Fruit fly (Drosophila melanogaster) whole organism, wandering third instar larva: ENCODE measurements around the gene PTPMT1.

Experiments
- Abd-B ChIP-seq: fragments of >200 bp; optimal IDR thresholded peaks from 2 replicates; lab custom pipeline; 2017; ENCODE audit warnings: missing biosample characterization, missing genetic modification characterization
- CG32264 ChIP-seq: fragments of 200-800 bp; sonication (Bioruptor generic); optimal IDR thresholded peaks from 2 replicates; lab custom pipeline; 2016; ENCODE audit warnings: missing biosample characterization, missing genetic modification characterization
- CG9705 ChIP-seq: fragments of 200-800 bp; sonication (Bioruptor generic); optimal IDR thresholded peaks from 2 replicates; lab custom pipeline; 2018; ENCODE audit warnings: missing biosample characterization, mild to moderate bottlenecking, missing genetic modification characterization
- CrebA ChIP-seq: fragments of 200-800 bp; sonication (Bioruptor generic); optimal IDR thresholded peaks from 2 replicates; lab custom pipeline; 2016; ENCODE audit warnings: missing biosample characterization, mild to moderate bottlenecking, missing genetic modification characterization, borderline replicate concordance
- Dfd ChIP-seq: fragments of >200 bp; optimal IDR thresholded peaks from 2 replicates; lab custom pipeline; 2017; ENCODE audit warnings: missing biosample characterization, missing genetic modification characterization
- Dif ChIP-seq: fragments of 200-275, 200-300 bp; sonication (Bioruptor generic); optimal IDR thresholded peaks from 2 replicates; lab custom pipeline; 2018; ENCODE audit warnings: missing biosample characterization, missing genetic modification characterization; ENCODE audit not compliant: partially characterized antibody
- GATAd ChIP-seq: sonication (Bioruptor generic); optimal IDR thresholded peaks from 2 replicates; lab custom pipeline; 2016; ENCODE audit warnings: missing biosample characterization, missing genetic modification characterization
- HLH106 ChIP-seq: fragments of 200-800 bp; optimal IDR thresholded peaks from 3 replicates; lab custom pipeline; 2019; ENCODE audit warnings: missing biosample characterization, mild to moderate bottlenecking, missing genetic modification characterization, moderate library complexity
- Hnf4 ChIP-seq: fragments of 200-800 bp; sonication (Bioruptor generic); optimal IDR thresholded peaks from 2 replicates; lab custom pipeline; 2016; ENCODE audit warnings: missing biosample characterization, mild to moderate bottlenecking, missing genetic modification characterization
- Hr78 ChIP-seq: fragments of >200 bp; optimal IDR thresholded peaks from 2 replicates; lab custom pipeline; 2017; ENCODE audit warnings: missing biosample characterization, missing genetic modification characterization
- Hr83 ChIP-seq: fragments of 200-300 bp; sonication (Bioruptor generic); optimal IDR thresholded peaks from 2 replicates; lab custom pipeline; 2016; ENCODE audit warnings: missing biosample characterization, mild to moderate bottlenecking, missing genetic modification characterization, moderate library complexity; ENCODE audit not compliant: poor library complexity, severe bottlenecking
- Jra ChIP-seq: sonication (Bioruptor generic); optimal IDR thresholded peaks from 2 replicates; lab custom pipeline; 2016; ENCODE audit warnings: missing biosample characterization, missing genetic modification characterization
- Mio ChIP-seq: sonication (Bioruptor generic); optimal IDR thresholded peaks from 2 replicates; lab custom pipeline; 2016; ENCODE audit warnings: missing biosample characterization, missing genetic modification characterization
- Myc ChIP-seq: fragments of >200 bp; optimal IDR thresholded peaks from 2 replicates; lab custom pipeline; 2017
- N ChIP-seq: fragments of >200 bp; optimal IDR thresholded peaks from 2 replicates; lab custom pipeline; 2018; ENCODE audit warnings: missing biosample characterization, missing external identifiers, missing genetic modification characterization
- OdsH ChIP-seq: fragments of 200-800 bp; sonication (Bioruptor generic); optimal IDR thresholded peaks from 2 replicates; lab custom pipeline; 2016; ENCODE audit warnings: missing biosample characterization, mild to moderate bottlenecking, missing genetic modification characterization
- Rel ChIP-seq, 2 experiments: fragments of 200-800 bp; sonication (Bioruptor generic) in 1 of 2; optimal IDR thresholded peaks; 2 replicates in 1 of 2; 3 replicates in 1 of 2; lab custom pipeline; 2016 to 2019; ENCODE audit warnings: mild to moderate bottlenecking in 2 of 2, missing biosample characterization in 2 of 2, missing genetic modification characterization in 2 of 2, moderate library complexity in 1 of 2
- Sp1 ChIP-seq: fragments of 200-800 bp; sonication (Bioruptor generic); optimal IDR thresholded peaks from 3 replicates; lab custom pipeline; 2019; ENCODE audit warnings: missing biosample characterization, mild to moderate bottlenecking, missing genetic modification characterization, moderate library complexity
- Vsx2 ChIP-seq: fragments of 200-300, 225-300 bp; sonication (Bioruptor generic); optimal IDR thresholded peaks from 2 replicates; lab custom pipeline; 2018; ENCODE audit warnings: missing biosample characterization, missing genetic modification characterization; ENCODE audit not compliant: partially characterized antibody
- br ChIP-seq: fragments of 200-800 bp; sonication (Bioruptor generic); optimal IDR thresholded peaks from 2 replicates; lab custom pipeline; 2016; ENCODE audit warnings: missing biosample characterization, missing genetic modification characterization
- brk ChIP-seq: fragments of 200-800 bp; sonication (Bioruptor generic); optimal IDR thresholded peaks from 2 replicates; lab custom pipeline; 2016; ENCODE audit warnings: missing biosample characterization, mild to moderate bottlenecking, missing genetic modification characterization
- dl ChIP-seq, 2 experiments: fragments of 175-275, 200-275 bp in 1 of 2; fragments of 200-275 bp in 1 of 2; sonication (Bioruptor generic); optimal IDR thresholded peaks; lab custom pipeline; 2018; ENCODE audit warnings: mild to moderate bottlenecking in 2 of 2, missing biosample characterization in 2 of 2, missing genetic modification characterization in 2 of 2, moderate library complexity in 2 of 2; ENCODE audit not compliant: partially characterized antibody in 2 of 2, insufficient read depth in 1 of 2
- dmrt93B ChIP-seq: fragments of 200-800 bp; sonication (Bioruptor generic); optimal IDR thresholded peaks from 2 replicates; lab custom pipeline; 2018; ENCODE audit warnings: missing biosample characterization, mild to moderate bottlenecking, missing genetic modification characterization
- dsf ChIP-seq: sonication (Bioruptor generic); optimal IDR thresholded peaks from 2 replicates; lab custom pipeline; 2016; ENCODE audit warnings: missing biosample characterization, missing genetic modification characterization, borderline replicate concordance
- ey ChIP-seq: fragments of 200-800 bp; sonication (Bioruptor generic); optimal IDR thresholded peaks from 2 replicates; lab custom pipeline; 2016; ENCODE audit warnings: missing biosample characterization, missing genetic modification characterization
- foxo ChIP-seq, 2 experiments: fragments of 200-800 bp; sonication (Bioruptor generic); optimal IDR thresholded peaks; 2 replicates in 1 of 2; 3 replicates in 1 of 2; lab custom pipeline; 2016 to 2017; ENCODE audit warnings: missing biosample characterization in 2 of 2, missing genetic modification characterization in 2 of 2
- fru ChIP-seq: fragments of 200-800 bp; sonication (Bioruptor generic); optimal IDR thresholded peaks from 3 replicates; lab custom pipeline; 2016; ENCODE audit warnings: missing biosample characterization, mild to moderate bottlenecking, missing genetic modification characterization
- h ChIP-seq: fragments of 200-800 bp; sonication (Bioruptor generic); optimal IDR thresholded peaks from 3 replicates; lab custom pipeline; 2016; ENCODE audit warnings: missing biosample characterization, mild to moderate bottlenecking, missing genetic modification characterization
- jim ChIP-seq: fragments of 175-275, 200-325 bp; sonication (Bioruptor generic); optimal IDR thresholded peaks from 2 replicates; lab custom pipeline; 2016; ENCODE audit warnings: missing biosample characterization, mild to moderate bottlenecking, missing genetic modification characterization
- lola ChIP-seq: fragments of >200 bp; optimal IDR thresholded peaks from 2 replicates; lab custom pipeline; 2017; ENCODE audit warnings: missing biosample characterization, missing genetic modification characterization
- pan ChIP-seq: fragments of >200 bp; optimal IDR thresholded peaks from 2 replicates; lab custom pipeline; 2017
- psq ChIP-seq: fragments of 200-800 bp; sonication (Bioruptor generic); optimal IDR thresholded peaks from 3 replicates; lab custom pipeline; 2017; ENCODE audit warnings: missing biosample characterization, mild to moderate bottlenecking, missing genetic modification characterization, moderate library complexity
- rgr ChIP-seq: fragments of 200-800 bp; sonication (Bioruptor generic); optimal IDR thresholded peaks from 3 replicates; lab custom pipeline; 2016; ENCODE audit warnings: missing biosample characterization, mild to moderate bottlenecking, missing genetic modification characterization
- sage ChIP-seq: fragments of 200-800 bp; sonication (Bioruptor generic); optimal IDR thresholded peaks from 2 replicates; lab custom pipeline; 2016; ENCODE audit warnings: missing biosample characterization, mild to moderate bottlenecking, missing genetic modification characterization
- sv ChIP-seq: fragments of 200-800 bp; sonication (Bioruptor generic); optimal IDR thresholded peaks from 3 replicates; lab custom pipeline; 2016; ENCODE audit warnings: missing biosample characterization, missing genetic modification characterization
- tai ChIP-seq: sonication (Bioruptor generic); optimal IDR thresholded peaks from 2 replicates; lab custom pipeline; 2016; ENCODE audit warnings: missing biosample characterization, missing genetic modification characterization
- usp ChIP-seq: fragments of >200 bp; optimal IDR thresholded peaks from 2 replicates; lab custom pipeline; 2017; ENCODE audit warnings: missing biosample characterization, missing genetic modification characterization
- woc ChIP-seq: sonication (Bioruptor generic); optimal IDR thresholded peaks from 2 replicates; lab custom pipeline; 2016; ENCODE audit warnings: missing biosample characterization, mild to moderate bottlenecking, missing genetic modification characterization

The PTPMT1 gene

dm6 chr3R:23711195-23711594 lies 46.9 kb upstream of the PTPMT1 start, which contains the start of gene CG10300:
Gene CG10300, plus strand, starts transcription at chr3R:23711527.
- TF ChIP-seq usp (GFP tag; lab: Kevin White, UChicago): no peak
- no peak for TF ChIP-seq br (GFP tag; lab: Kevin White, UChicago)
- no peak for TF ChIP-seq CG32264 (GFP tag; lab: Kevin White, UChicago)
- no peak for TF ChIP-seq CrebA (GFP tag; lab: Kevin White, UChicago)
- TF ChIP-seq h (GFP tag; lab: Kevin White, UChicago): no peak
- TF ChIP-seq OdsH (GFP tag; lab: Kevin White, UChicago): no peak
- no peak for TF ChIP-seq Abd-B (GFP tag; lab: Kevin White, UChicago)
- no peak for TF ChIP-seq Hnf4 (GFP tag; lab: Kevin White, UChicago)
- no peak for TF ChIP-seq rgr (GFP tag; lab: Kevin White, UChicago)
- TF ChIP-seq Hr83 (GFP tag; lab: Kevin White, UChicago): no peak
- TF ChIP-seq lola (GFP tag; lab: Kevin White, UChicago): no peak
- TF ChIP-seq Dfd (GFP tag; lab: Kevin White, UChicago): no peak
- no peak for TF ChIP-seq dl (GFP tag; optimal IDR thresholded peaks at IDR 0.05; lab: Kevin White, UChicago; ENCODE audit: insufficient read depth in 1 of 2, partially characterized antibody in 2 of 2)
- TF ChIP-seq Sp1: no peak

- TF ChIP-seq GATAd (GFP tag; lab: Kevin White, UChicago) (no peak), jim (GFP tag; lab: Kevin White, UChicago) (no peak), dsf (GFP tag; lab: Kevin White, UChicago) (peak; percentile 37), N (GFP tag; lab: Kevin White, UChicago) (no peak), Jra (GFP tag; lab: Kevin White, UChicago) (peak; percentile 83), OdsH (GFP tag; lab: Kevin White, UChicago) (peak; percentile 88), brk (GFP tag; lab: Kevin White, UChicago) (peak; percentile 72), Hr83 (GFP tag; lab: Kevin White, UChicago) (no peak), foxo (GFP tag; optimal IDR thresholded peaks at IDR 0.05; lab: Kevin White, UChicago) (peak; percentile 55 to 88), rgr (GFP tag; lab: Kevin White, UChicago) (peak; percentile 87), lola (GFP tag; lab: Kevin White, UChicago) (no peak), sage (GFP tag; lab: Kevin White, UChicago) (peak; percentile 65), usp (GFP tag; lab: Kevin White, UChicago) (no peak), br (GFP tag; lab: Kevin White, UChicago) (peak; percentile 90), Mio (peak; percentile 10), Hr78 (GFP tag; lab: Kevin White, UChicago) (no peak), woc (peak; percentile 65), ey (GFP tag; lab: Kevin White, UChicago) (peak; percentile 86), Myc (lab: Kevin White, UChicago) (no peak), h (GFP tag; lab: Kevin White, UChicago) (peak; percentile 90), CG32264 (GFP tag; lab: Kevin White, UChicago) (peak; percentile 61), Dif (GFP tag; lab: Kevin White, UChicago) (no peak), pan (lab: Kevin White, UChicago) (no peak), Hnf4 (GFP tag; lab: Kevin White, UChicago) (peak; percentile 91), Dfd (GFP tag; lab: Kevin White, UChicago) (no peak), fru (peak; percentile 87), Sp1 (peak; percentile 86), CG9705 (GFP tag; lab: Kevin White, UChicago) (peak; percentile 74), tai (GFP tag; lab: Kevin White, UChicago) (peak; percentile 76), HLH106 (peak; percentile 78), Rel (GFP tag; optimal IDR thresholded peaks at IDR 0.05; lab: Kevin White, UChicago) (peak; percentile 22), Rel (tag; optimal IDR thresholded peaks at IDR 0.05; lab: Kevin White, UChicago) (peak; percentile 21), CrebA (GFP tag; lab: Kevin White, UChicago) (no peak), Abd-B (GFP tag; lab: Kevin White, UChicago) (no peak), dl (GFP tag; optimal IDR thresholded peaks at IDR 0.05; lab: Kevin White, UChicago; ENCODE audit: insufficient read depth in 1 of 2, partially characterized antibody in 2 of 2) (no peak), Vsx2 (GFP tag; lab: Kevin White, UChicago) (no peak), psq (GFP tag; lab: Kevin White, UChicago) (peak; percentile 76), dmrt93B (GFP tag; lab: Kevin White, UChicago) (peak; percentile 75), sv (GFP tag; lab: Kevin White, UChicago) (peak; percentile 45)
Measured at dm6 chr3R:23713901-23714300, 44.2 kb upstream of the PTPMT1 start.
